Worm (Caenorhabditis elegans) whole organism, L4 larva: ENCODE results near the gene npr-30.

Source experiments
- F10B5.3 ChIP-seq: sonication (generic microtip); optimal IDR thresholded peaks from 2 replicates; lab custom pipeline; 2016; ENCODE audit warnings: mild to moderate bottlenecking, missing genetic modification characterization, missing compliant biosample characterization
- F49E8.2 ChIP-seq: sonication (generic microtip); optimal IDR thresholded peaks from 2 replicates; lab custom pipeline; 2016; ENCODE audit warnings: missing compliant biosample characterization, mild to moderate bottlenecking, missing genetic modification characterization, borderline replicate concordance
- R02D3.7 ChIP-seq: fragments of 150-350 bp; sonication (generic microtip); optimal IDR thresholded peaks from 3 replicates; lab custom pipeline; 2014; ENCODE audit warnings: missing biosample characterization, missing genetic modification characterization
- Y105C5A.15 ChIP-seq: fragments of 200-800 bp; sonication (Bioruptor generic); IDR thresholded peaks from 2 replicates; pipeline ENCODE4 v1.3.6; 2022; ENCODE audit warnings: missing genetic modification characterization, missing compliant biosample characterization
- Y75B8A.6 ChIP-seq: fragments of 200-800 bp; sonication (Bioruptor generic); IDR thresholded peaks from 2 replicates; pipeline ENCODE4 v1.3.6; 2022; ENCODE audit warnings: missing genetic modification reagents, missing genetic modification characterization, missing compliant biosample characterization
- ZK546.5 ChIP-seq, 2 experiments: sonication (generic microtip); optimal IDR thresholded peaks; 2 replicates each; lab custom pipeline; 2017; ENCODE audit warnings: missing biosample characterization in 2 of 2, missing genetic modification characterization in 2 of 2
- aha-1 ChIP-seq: fragments of 150-350 bp; peaks from one replicate; lab custom pipeline; 2014; ENCODE audit warnings: missing biosample characterization, missing genetic modification characterization
- ama-1 ChIP-seq: fragments of 150-350 bp; optimal IDR thresholded peaks from 2 replicates; lab custom pipeline; 2014; ENCODE audit warnings: inconsistent platforms, mixed read lengths
- attf-4 ChIP-seq: sonication (generic microtip); optimal IDR thresholded peaks from 3 replicates; lab custom pipeline; 2017; ENCODE audit warnings: missing biosample characterization, missing genetic modification characterization
- ceh-20 ChIP-seq: fragments of 200-800 bp; sonication (Bioruptor generic); IDR thresholded peaks from 2 replicates; pipeline ENCODE4 v1.3.6; 2022; ENCODE audit warnings: missing genetic modification reagents, missing genetic modification characterization, missing compliant biosample characterization
- ceh-32 ChIP-seq: sonication (generic microtip); optimal IDR thresholded peaks from 2 replicates; lab custom pipeline; 2016; ENCODE audit warnings: mild to moderate bottlenecking, missing genetic modification characterization, missing compliant biosample characterization; ENCODE audit not compliant: poor library complexity
- ceh-44 ChIP-seq: fragments of 200-800 bp; sonication (Bioruptor generic); IDR thresholded peaks from 2 replicates; pipeline ENCODE4 v1.3.6; 2022; ENCODE audit warnings: missing genetic modification reagents, missing genetic modification characterization, missing compliant biosample characterization
- cey-2 ChIP-seq: sonication (generic microtip); optimal IDR thresholded peaks from 3 replicates; lab custom pipeline; 2017; ENCODE audit warnings: missing genetic modification characterization, mild to moderate bottlenecking, missing compliant biosample characterization, antibody characterized with exemption, borderline replicate concordance; ENCODE audit not compliant: insufficient read depth
- dmd-6 ChIP-seq: fragments of 200-800 bp; sonication (Bioruptor generic); IDR thresholded peaks from 2 replicates; pipeline ENCODE4 v1.3.6; 2022; ENCODE audit warnings: missing genetic modification reagents, missing genetic modification characterization, missing compliant biosample characterization
- dmd-8 ChIP-seq: fragments of 200-800 bp; sonication (Bioruptor generic); IDR thresholded peaks from 2 replicates; pipeline ENCODE4 v1.3.6; 2022; ENCODE audit warnings: missing genetic modification characterization, missing compliant biosample characterization
- duxl-1 ChIP-seq: sonication (generic microtip); optimal IDR thresholded peaks from 2 replicates; lab custom pipeline; 2016; ENCODE audit warnings: mild to moderate bottlenecking, missing genetic modification characterization, moderate library complexity, missing compliant biosample characterization; ENCODE audit not compliant: poor library complexity
- egl-43 ChIP-seq: fragments of 200-800 bp; sonication (Bioruptor generic); IDR thresholded peaks from 2 replicates; pipeline ENCODE4 v1.3.6; 2022; ENCODE audit warnings: missing genetic modification reagents, missing genetic modification characterization, missing compliant biosample characterization
- fkh-10 ChIP-seq: fragments of 150-350 bp; optimal IDR thresholded peaks from 2 replicates; lab custom pipeline; 2014; ENCODE audit warnings: missing biosample characterization, missing genetic modification reagents, missing genetic modification characterization
- gei-8 ChIP-seq: fragments of 200-800 bp; sonication (Bioruptor generic); optimal IDR thresholded peaks from 2 replicates; lab custom pipeline; 2018; ENCODE audit warnings: mild to moderate bottlenecking, missing genetic modification characterization, missing compliant biosample characterization
- hlh-11 ChIP-seq: fragments of 200-800 bp; sonication (Bioruptor generic); optimal IDR thresholded peaks from 2 replicates; lab custom pipeline; 2018; ENCODE audit warnings: mild to moderate bottlenecking, missing genetic modification characterization, missing compliant biosample characterization
- lin-1 ChIP-seq: fragments of 200-800 bp; sonication (Bioruptor generic); IDR thresholded peaks from 2 replicates; pipeline ENCODE4 v1.3.6; 2022; ENCODE audit warnings: missing genetic modification reagents, missing genetic modification characterization, missing compliant biosample characterization
- lin-15B ChIP-seq: fragments of 150-350 bp; sonication (generic microtip); optimal IDR thresholded peaks from 3 replicates; lab custom pipeline; 2014; ENCODE audit warnings: missing biosample characterization, missing genetic modification characterization
- lin-29 ChIP-seq: fragments of 200-800 bp; sonication (Bioruptor generic); IDR thresholded peaks from 2 replicates; pipeline ENCODE4 v1.3.6; 2022; ENCODE audit warnings: missing genetic modification reagents, missing genetic modification characterization, missing compliant biosample characterization
- lin-38 ChIP-seq: fragments of 200-800 bp; sonication (Bioruptor generic); IDR thresholded peaks from 2 replicates; pipeline ENCODE4 v1.3.6; 2022; ENCODE audit warnings: missing genetic modification reagents, missing genetic modification characterization, missing compliant biosample characterization
- madf-9 ChIP-seq: fragments of 200-800 bp; sonication (Bioruptor generic); conservative IDR thresholded peaks from 2 replicates; pipeline ENCODE4 v1.3.6; 2022; ENCODE audit warnings: missing genetic modification reagents, missing genetic modification characterization, missing compliant biosample characterization
- nhr-11 ChIP-seq: fragments of 150-350 bp; optimal IDR thresholded peaks from 2 replicates; lab custom pipeline; 2014; ENCODE audit warnings: missing biosample characterization, missing genetic modification characterization
- nhr-25 ChIP-seq: sonication (generic microtip); optimal IDR thresholded peaks from 2 replicates; lab custom pipeline; 2017; ENCODE audit warnings: missing genetic modification characterization, mild to moderate bottlenecking, missing compliant biosample characterization, antibody characterized with exemption, moderate library complexity, borderline replicate concordance; ENCODE audit not compliant: insufficient read depth
- nhr-28 ChIP-seq: fragments of 150-350 bp; optimal IDR thresholded peaks from 2 replicates; lab custom pipeline; 2014; ENCODE audit warnings: missing biosample characterization, missing genetic modification characterization
- nhr-41 ChIP-seq: fragments of 200-800 bp; sonication (Bioruptor generic); IDR thresholded peaks from 2 replicates; pipeline ENCODE4 v1.3.6; 2022; ENCODE audit warnings: missing genetic modification reagents, missing genetic modification characterization, missing compliant biosample characterization
- nhr-42 ChIP-seq: fragments of 200-800 bp; sonication (Bioruptor generic); IDR thresholded peaks from 2 replicates; pipeline ENCODE4 v1.3.6; 2022; ENCODE audit warnings: missing genetic modification characterization, missing compliant biosample characterization
- nhr-48 ChIP-seq: sonication (generic microtip); optimal IDR thresholded peaks from 2 replicates; lab custom pipeline; 2016; ENCODE audit warnings: mild to moderate bottlenecking, missing genetic modification characterization, missing compliant biosample characterization
- saeg-2 ChIP-seq: fragments of 200-800 bp; sonication (Bioruptor generic); IDR thresholded peaks from 2 replicates; pipeline ENCODE4 v1.3.6; 2022; ENCODE audit warnings: missing genetic modification reagents, missing genetic modification characterization, missing compliant biosample characterization
- skn-1 ChIP-seq: fragments of 150-350 bp; optimal IDR thresholded peaks from 2 replicates; lab custom pipeline; 2014; ENCODE audit warnings: missing biosample characterization, missing genetic modification characterization
- spr-1 ChIP-seq: sonication (generic microtip); optimal IDR thresholded peaks from 2 replicates; lab custom pipeline; 2016; ENCODE audit warnings: mild to moderate bottlenecking, missing genetic modification characterization, missing compliant biosample characterization
- spr-3 ChIP-seq: fragments of 200-800 bp; sonication (Bioruptor generic); optimal IDR thresholded peaks from 2 replicates; lab custom pipeline; 2018; ENCODE audit warnings: mild to moderate bottlenecking, missing genetic modification characterization, missing compliant biosample characterization
- zfp-2 ChIP-seq: sonication (generic microtip); optimal IDR thresholded peaks from 2 replicates; lab custom pipeline; 2016; ENCODE audit warnings: mild to moderate bottlenecking, missing genetic modification characterization, missing compliant biosample characterization
- zfp-3 ChIP-seq: fragments of 200-800 bp; sonication (Bioruptor generic); conservative IDR thresholded peaks from 2 replicates; pipeline ENCODE4 v1.3.6; 2022; ENCODE audit warnings: missing genetic modification reagents, missing genetic modification characterization, missing compliant biosample characterization
- ztf-11 ChIP-seq: fragments of 150-350 bp; optimal IDR thresholded peaks from 2 replicates; lab custom pipeline; 2014; ENCODE audit warnings: missing biosample characterization, missing genetic modification characterization

The npr-30 gene

DNA sequence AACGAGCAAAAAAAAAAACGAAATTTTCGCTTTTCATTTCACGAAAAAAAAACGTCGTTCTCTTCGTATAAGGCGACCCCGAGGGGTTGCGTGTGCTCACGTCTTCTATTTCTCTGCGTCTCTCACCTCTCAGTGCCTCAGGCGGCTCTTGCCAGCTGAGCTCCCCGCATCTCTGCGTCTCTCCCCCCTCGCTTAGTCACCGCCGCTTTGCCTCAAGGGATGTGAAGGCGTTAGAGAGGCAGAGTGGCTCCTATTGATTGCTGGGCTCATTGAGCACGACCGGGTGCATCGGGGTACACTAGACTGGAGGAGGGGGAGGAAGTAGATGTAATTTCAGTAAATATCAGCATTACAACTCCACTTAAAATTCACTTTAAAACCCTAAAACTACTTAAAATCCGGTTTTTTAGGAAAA lies 22.5 kb downstream of the npr-30 start (continued):
- no peak for TF ChIP-seq madf-9 (GFP tag; lab: Robert Waterston, UW)
- 0 out of 2 replicates have a peak, but pooled peaks have one; percentile 11 for TF ChIP-seq lin-38
- TF ChIP-seq nhr-28 (tag; lab: Kevin White, UChicago) = no peak
- TF ChIP-seq lin-15B (tag; lab: Kevin White, UChicago) = no peak
- no peak for TF ChIP-seq nhr-25 (tag; lab: Kevin White, UChicago)
- TF ChIP-seq Y105C5A.15 (GFP tag; lab: Robert Waterston, UW) = no peak
- no peak for TF ChIP-seq nhr-11
- no peak for TF ChIP-seq R02D3.7 (tag; lab: Kevin White, UChicago)
- TF ChIP-seq gei-8 (GFP tag; lab: Kevin White, UChicago) = no peak
- no peak for TF ChIP-seq skn-1 (tag; lab: Kevin White, UChicago)
- no peak for TF ChIP-seq zfp-3 (GFP tag; lab: Robert Waterston, UW)
- TF ChIP-seq ama-1 (lab: Kevin White, UChicago) = no peak
- peak; percentile 84 for TF ChIP-seq egl-43 (GFP tag; lab: Robert Waterston, UW)
- peak; percentile 68 for TF ChIP-seq ceh-20
- TF ChIP-seq duxl-1 = no peak
- TF ChIP-seq dmd-6 (GFP tag; lab: Robert Waterston, UW) = peak; percentile 47
- no peak for TF ChIP-seq F10B5.3 (tag; lab: Kevin White, UChicago)
- no peak for TF ChIP-seq lin-29
- TF ChIP-seq zfp-2 (tag; lab: Kevin White, UChicago) = no peak
- TF ChIP-seq, all 104 proteins: peak for 28

DNA sequence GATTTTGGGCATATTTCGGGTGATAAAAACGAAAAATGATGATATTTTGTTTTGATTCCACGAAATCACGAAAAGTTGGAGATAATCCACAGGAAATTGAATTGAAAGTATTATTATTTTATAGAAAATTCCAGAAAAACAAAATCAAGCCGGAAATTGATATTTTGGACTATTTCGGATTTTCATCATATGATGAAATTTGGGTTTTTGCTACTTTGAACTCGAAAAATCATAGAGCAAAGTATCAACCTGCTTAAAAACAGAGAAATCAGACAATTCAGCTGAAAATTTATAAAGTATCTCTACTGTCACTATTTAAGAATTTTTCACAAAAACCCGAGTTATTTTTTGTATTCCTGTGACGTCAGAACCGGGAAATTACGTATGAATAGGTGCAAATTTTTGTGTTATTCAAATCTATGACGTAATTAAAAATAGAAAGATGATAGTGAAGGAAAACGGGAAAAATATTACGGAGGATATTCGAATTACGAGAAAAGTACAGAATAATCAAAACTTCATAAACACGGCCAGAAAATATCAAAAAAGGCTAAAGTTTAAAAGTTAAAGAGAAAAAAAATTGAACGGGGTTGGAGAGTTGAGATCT lies 24.3 kb downstream of the npr-30 start:
- TF ChIP-seq nhr-25 (tag; lab: Kevin White, UChicago) = no peak
- TF ChIP-seq nhr-48 = no peak
- no peak for TF ChIP-seq ceh-20
- TF ChIP-seq lin-15B (tag; lab: Kevin White, UChicago) = no peak
- no peak for TF ChIP-seq cey-2 (tag; lab: Kevin White, UChicago)
- TF ChIP-seq ceh-32 (tag; lab: Kevin White, UChicago) = no peak
- TF ChIP-seq ZK546.5 (tag; optimal IDR thresholded peaks at IDR 0.05; lab: Kevin White, UChicago) = no peak
- TF ChIP-seq aha-1 = no peak
- TF ChIP-seq spr-3 (GFP tag; lab: Kevin White, UChicago) = no peak
- no peak for TF ChIP-seq fkh-10 (GFP tag; lab: Kevin White, UChicago)
- no peak for TF ChIP-seq dmd-8 (GFP tag; lab: Robert Waterston, UW)
- no peak for TF ChIP-seq nhr-41 (GFP tag; lab: Robert Waterston, UW)
- no peak for TF ChIP-seq nhr-42 (GFP tag; lab: Robert Waterston, UW)

DNA sequence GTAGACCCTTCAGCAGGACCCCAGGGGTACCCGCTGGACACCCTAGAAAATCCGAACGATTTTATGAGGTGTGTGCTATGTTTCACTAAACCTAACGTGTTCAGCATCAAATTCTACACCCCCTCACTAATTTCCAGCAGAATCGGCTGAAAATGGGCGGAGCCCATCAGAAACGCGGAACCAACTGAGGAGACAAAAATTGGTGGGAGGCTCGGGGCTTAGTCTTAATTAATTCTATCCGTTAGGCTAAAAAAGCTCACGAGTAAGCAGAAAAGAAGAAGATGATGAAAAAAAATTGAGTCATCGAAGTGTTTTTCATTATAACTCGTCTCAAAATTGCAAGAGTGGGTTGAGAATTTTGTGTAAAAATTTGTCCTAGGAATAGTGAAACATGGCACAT lies 25.7 kb downstream of the npr-30 start:
- TF ChIP-seq nhr-28 (tag; lab: Kevin White, UChicago) (no peak), egl-43 (GFP tag; lab: Robert Waterston, UW) (no peak), saeg-2 (GFP tag; lab: Robert Waterston, UW) (no peak), ztf-11 (tag; lab: Kevin White, UChicago) (no peak), lin-1 (GFP tag; lab: Robert Waterston, UW) (no peak), F49E8.2 (tag; lab: Kevin White, UChicago) (no peak), spr-1 (no peak), Y75B8A.6 (GFP tag; lab: Robert Waterston, UW) (no peak), ceh-44 (GFP tag; lab: Robert Waterston, UW) (no peak), hlh-11 (no peak), attf-4 (tag; lab: Kevin White, UChicago) (no peak)
